Worm (Caenorhabditis elegans) whole organism, L2 larva: Measurements from ENCODE around the gene F42G4.5.

Source experiments
- R02D3.7 ChIP-seq: fragments of 150-350 bp; optimal IDR thresholded peaks from 2 replicates; lab custom pipeline; 2014; ENCODE audit warnings: missing biosample characterization, missing genetic modification characterization
- ceh-82 ChIP-seq: fragments of 150-350 bp; optimal IDR thresholded peaks from 2 replicates; lab custom pipeline; 2014; ENCODE audit warnings: missing biosample characterization, missing genetic modification characterization
- fos-1 ChIP-seq: fragments of 150-350 bp; optimal IDR thresholded peaks from 2 replicates; lab custom pipeline; 2014; ENCODE audit warnings: missing biosample characterization, missing genetic modification characterization
- lsy-2 ChIP-seq, 2 experiments: fragments of 150-350 bp in 1 of 2; sonication (generic microtip) in 1 of 2; optimal IDR thresholded peaks; 2 replicates each; lab custom pipeline; 2014 to 2017; ENCODE audit warnings: missing biosample characterization in 2 of 2, missing genetic modification characterization in 2 of 2
- nhr-237 ChIP-seq: fragments of 150-350 bp; optimal IDR thresholded peaks from 2 replicates; lab custom pipeline; 2014; ENCODE audit warnings: missing biosample characterization, missing genetic modification characterization
- nhr-77 ChIP-seq: fragments of 150-350 bp; optimal IDR thresholded peaks from 2 replicates; lab custom pipeline; 2014; ENCODE audit warnings: missing biosample characterization, missing genetic modification characterization
- skn-1 ChIP-seq: sonication (generic microtip); optimal IDR thresholded peaks from 2 replicates; lab custom pipeline; 2017; ENCODE audit warnings: missing biosample characterization, missing genetic modification characterization
- snpc-4 ChIP-seq: fragments of 150-350 bp; optimal IDR thresholded peaks from 2 replicates; lab custom pipeline; 2014; ENCODE audit warnings: missing biosample characterization, missing genetic modification characterization
- unc-62 ChIP-seq: fragments of 150-350 bp; optimal IDR thresholded peaks from 2 replicates; lab custom pipeline; 2014; ENCODE audit warnings: missing biosample characterization, missing genetic modification reagents, missing genetic modification characterization
- zag-1 ChIP-seq: fragments of 150-350 bp; optimal IDR thresholded peaks from 2 replicates; lab custom pipeline; 2014; ENCODE audit warnings: missing biosample characterization, missing genetic modification characterization

- TF ChIP-seq skn-1 (tag; lab: Kevin White, UChicago) (no peak), unc-62 (no peak), lsy-2 (tag; optimal IDR thresholded peaks at IDR 0.05; lab: Kevin White, UChicago) (no peak), fos-1 (tag; lab: Kevin White, UChicago) (peak; percentile 31), zag-1 (tag; lab: Kevin White, UChicago) (no peak), nhr-77 (no peak), nhr-237 (tag; lab: Kevin White, UChicago) (no peak), R02D3.7 (tag; lab: Kevin White, UChicago) (no peak), ceh-82 (tag; lab: Kevin White, UChicago) (no peak), snpc-4 (tag; lab: Kevin White, UChicago) (no peak)
Observed at ce11 chrII:13077746-13078145, 4.5 kb downstream of the F42G4.5 start.
